Worm (Caenorhabditis elegans): Measurements from ENCODE around the gene R09E10.5.

R09E10.5 gene

DNA sequence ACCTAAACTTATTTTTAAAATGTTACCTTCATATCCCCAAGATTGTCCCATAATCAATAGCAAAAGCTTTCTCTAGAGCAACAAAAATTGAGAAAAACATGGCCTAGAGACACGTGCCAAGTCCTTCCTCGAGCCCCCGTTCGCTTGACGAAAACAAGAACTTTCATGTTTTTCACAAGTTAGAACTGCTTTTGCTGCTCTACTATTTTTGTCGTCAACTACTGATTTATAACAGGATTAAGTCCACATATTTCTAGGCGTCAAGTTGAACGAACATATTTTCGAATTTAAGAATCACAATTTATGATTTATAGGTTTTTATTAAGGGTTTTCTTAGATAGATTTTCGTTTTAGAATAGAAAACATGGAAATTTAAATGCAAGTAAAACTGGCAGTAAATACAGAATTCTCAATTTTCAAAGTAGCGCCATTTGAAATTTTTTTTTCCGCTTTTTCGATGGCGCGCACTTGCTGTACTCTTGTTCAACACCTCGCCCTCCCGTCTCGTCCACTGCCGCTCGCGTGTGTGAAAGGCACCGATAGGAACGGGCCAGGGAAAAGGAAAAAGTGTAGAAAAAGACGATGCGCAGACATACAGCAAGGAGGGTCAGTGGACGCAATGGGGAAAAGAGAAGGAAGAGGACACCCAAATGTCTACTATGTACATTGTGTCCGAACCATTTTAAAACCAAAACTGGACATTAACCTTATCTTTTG, 17.8 kb downstream of the R09E10.5 start, which contains the start of gene rad-51:
Gene rad-51, minus strand, starts transcription at position 51 of the 717 bp plus-strand sequence.
- TF ChIP-seq somi-1 (GFP tag; optimal IDR thresholded peaks at IDR 0.05) (no peak), lin-54 (GFP tag; optimal IDR thresholded peaks at IDR 0.05) (peak; percentile 76), ztf-3 (GFP tag; optimal IDR thresholded peaks at IDR 0.05) (no peak), gei-17 (GFP tag; optimal IDR thresholded peaks at IDR 0.05) (no peak), chd-7 (tag; optimal IDR thresholded peaks at IDR 0.05) (no peak), lin-35 (GFP tag; optimal IDR thresholded peaks at IDR 0.05) (peak in 1 of 3 experiments; percentile 59), madf-8 (GFP tag; conservative IDR thresholded peaks at IDR 0.05) (no peak), snpc-3.4 (tag; optimal IDR thresholded peaks at IDR 0.05) (peak; percentile 38), zfh-2 (GFP tag; conservative IDR thresholded peaks at IDR 0.05) (peak; percentile 78), dpl-1 (GFP tag; optimal IDR thresholded peaks at IDR 0.05) (peak; percentile 49), snpc-4 (GFP tag; optimal IDR thresholded peaks at IDR 0.05) (peak; percentile 24), snpc-4 (tag; optimal IDR thresholded peaks at IDR 0.05) (peak in 2 of 4 experiments; percentile 3 to 47), D2030.7 (GFP tag; IDR thresholded peaks at IDR 0.05) (no peak), hlh-26 (GFP tag; conservative IDR thresholded peaks at IDR 0.05) (no peak), lsl-1 (GFP tag; optimal IDR thresholded peaks at IDR 0.05) (no peak), aptf-2 (GFP tag; conservative IDR thresholded peaks at IDR 0.05) (0 out of 2 replicates have a peak, but pooled peaks have one; percentile 8), snpc-1.3 (tag; optimal IDR thresholded peaks at IDR 0.05; ENCODE audit: insufficient read depth) (no peak), cebp-1 (GFP tag; IDR thresholded peaks at IDR 0.05) (no peak), cebp-1 (tag; optimal IDR thresholded peaks at IDR 0.05) (no peak), nfyb-1 (GFP tag; IDR thresholded peaks at IDR 0.05) (no peak), nhr-27 (tag; optimal IDR thresholded peaks at IDR 0.05) (no peak), let-607 (tag; optimal IDR thresholded peaks at IDR 0.05) (no peak), Y53F4B.3 (GFP tag; IDR thresholded peaks at IDR 0.05) (no peak), xnd-1 (tag; optimal IDR thresholded peaks at IDR 0.05) (no peak), Y53G8AR.9 (GFP tag; conservative IDR thresholded peaks at IDR 0.05) (no peak), madf-6 (GFP tag; IDR thresholded peaks at IDR 0.05) (peak; percentile 43), akir-1 (GFP tag; optimal IDR thresholded peaks at IDR 0.05) (no peak), ceh-40 (GFP tag; IDR thresholded peaks at IDR 0.05) (no peak), Y79H2A.3 (GFP tag; conservative IDR thresholded peaks at IDR 0.05) (no peak), egl-44 (GFP tag; IDR thresholded peaks at IDR 0.05) (no peak), mcd-1 (GFP tag; IDR thresholded peaks at IDR 0.05) (peak; percentile 80), F23B12.7 (tag; optimal IDR thresholded peaks at IDR 0.05; ENCODE audit: insufficient read depth) (peak; percentile 13), B0019.2 (GFP tag; conservative IDR thresholded peaks at IDR 0.05) (no peak), unc-62 (GFP tag; optimal IDR thresholded peaks at IDR 0.05) (no peak), nhr-179 (tag; optimal IDR thresholded peaks at IDR 0.05) (no peak), ceh-27 (GFP tag; optimal IDR thresholded peaks at IDR 0.05) (peak; percentile 53), ceh-100 (GFP tag; IDR thresholded peaks at IDR 0.05) (no peak), nhr-80 (tag; optimal IDR thresholded peaks at IDR 0.05) (peak; percentile 70), hmg-1.2 (GFP tag; IDR thresholded peaks at IDR 0.05) (peak; percentile 91; the same call in 1 of the 2 replicates), egrh-3 (GFP tag; IDR thresholded peaks at IDR 0.05) (no peak), C06A6.2 (GFP tag; conservative IDR thresholded peaks at IDR 0.05) (no peak), ZK185.1 (tag; optimal IDR thresholded peaks at IDR 0.05; ENCODE audit: poor library complexity, severe bottlenecking) (no peak), lag-1 (GFP tag; IDR thresholded peaks at IDR 0.05) (no peak), lin-40 (tag; optimal IDR thresholded peaks at IDR 0.05) (peak; percentile 30), aptf-3 (GFP tag; IDR thresholded peaks at IDR 0.05) (no peak), efl-1 (GFP tag; optimal IDR thresholded peaks at IDR 0.05) (peak; percentile 61), F52B5.7 (tag; optimal IDR thresholded peaks at IDR 0.05) (no peak)
